Worm (Caenorhabditis elegans) whole organism, L1 larva: ENCODE results near the gene F42C5.6.

ENCODE experiments used
- ces-1 ChIP-seq: fragments of 150-350 bp; optimal IDR thresholded peaks from 2 replicates; lab custom pipeline; 2014; ENCODE audit warnings: missing biosample characterization, missing genetic modification reagents, missing genetic modification characterization
- elt-2 ChIP-seq: sonication (generic microtip); optimal IDR thresholded peaks from 2 replicates; lab custom pipeline; 2016; ENCODE audit warnings: missing genetic modification characterization, mild to moderate bottlenecking, inconsistent platforms, missing compliant biosample characterization, missing genetic modification reagents
- fkh-8 ChIP-seq: sonication (generic microtip); optimal IDR thresholded peaks from 2 replicates; lab custom pipeline; 2016; ENCODE audit warnings: mild to moderate bottlenecking, missing genetic modification characterization, missing compliant biosample characterization
- jun-1 ChIP-seq: fragments of 150-350 bp; optimal IDR thresholded peaks from 2 replicates; lab custom pipeline; 2014; ENCODE audit warnings: missing biosample characterization, missing genetic modification reagents, missing genetic modification characterization
- lin-35 ChIP-seq, 2 experiments: fragments of 150-350 bp; optimal IDR thresholded peaks; 2 replicates each; lab custom pipeline; 2014; ENCODE audit warnings: missing biosample characterization in 2 of 2, missing genetic modification characterization in 2 of 2, missing genetic modification reagents in 2 of 2
- mep-1 ChIP-seq: fragments of 150-350 bp; optimal IDR thresholded peaks from 2 replicates; lab custom pipeline; 2014; ENCODE audit warnings: missing biosample characterization, missing genetic modification characterization
- nhr-237 ChIP-seq: fragments of 150-350 bp; optimal IDR thresholded peaks from 2 replicates; lab custom pipeline; 2014; ENCODE audit warnings: missing biosample characterization, missing genetic modification characterization
- nhr-90 ChIP-seq: sonication (generic microtip); optimal IDR thresholded peaks from 2 replicates; lab custom pipeline; 2016; ENCODE audit warnings: mild to moderate bottlenecking, missing genetic modification characterization, missing compliant biosample characterization; ENCODE audit not compliant: poor library complexity
- snpc-4 ChIP-seq: fragments of 150-350 bp; optimal IDR thresholded peaks from 2 replicates; lab custom pipeline; 2014; ENCODE audit warnings: missing biosample characterization, missing genetic modification characterization
- unc-86 ChIP-seq: sonication (generic microtip); optimal IDR thresholded peaks from 2 replicates; lab custom pipeline; 2016; ENCODE audit warnings: missing genetic modification characterization, missing compliant biosample characterization
- zag-1 ChIP-seq: fragments of 150-350 bp; optimal IDR thresholded peaks from 2 replicates; lab custom pipeline; 2014; ENCODE audit warnings: missing biosample characterization, missing genetic modification characterization

ce11 chrIV:7342144-7342543 lies 33.3 kb upstream of the F42C5.6 start:
- TF ChIP-seq nhr-90 (no peak), zag-1 (tag; lab: Kevin White, UChicago) (no peak), nhr-237 (tag; lab: Kevin White, UChicago) (no peak), snpc-4 (tag; lab: Kevin White, UChicago) (no peak), lin-35 (GFP tag; optimal IDR thresholded peaks at IDR 0.05; lab: Kevin White, UChicago) (no peak), jun-1 (tag; lab: Kevin White, UChicago) (no peak), fkh-8 (no peak), elt-2 (tag; lab: Kevin White, UChicago) (no peak), unc-86 (no peak), ces-1 (GFP tag; lab: Kevin White, UChicago) (no peak), mep-1 (tag; lab: Kevin White, UChicago) (no peak)
